Worm (Caenorhabditis elegans): Measurements from ENCODE around the gene F59B10.6.

The F59B10.6 gene

ce11 chrII:10543457-10544137 lies 19.3 kb upstream of the F59B10.6 start (continued):
- TF ChIP-seq gei-17 (GFP tag; optimal IDR thresholded peaks at IDR 0.05) = no peak
- TF ChIP-seq hlh-26 (GFP tag; conservative IDR thresholded peaks at IDR 0.05) = 0 out of 2 replicates have a peak, but pooled peaks have one; percentile 58
- no peak for TF ChIP-seq Y67H2A.10 (GFP tag; conservative IDR thresholded peaks at IDR 0.05)
- no peak for TF ChIP-seq F10E7.11 (tag; optimal IDR thresholded peaks at IDR 0.05)
- 0 out of 2 replicates have a peak, but pooled peaks have one; percentile 11 for TF ChIP-seq Y56A3A.18 (GFP tag; IDR thresholded peaks at IDR 0.05)
- no peak for TF ChIP-seq F22D6.2 (tag; optimal IDR thresholded peaks at IDR 0.05)
- TF ChIP-seq rcor-1 (GFP tag; IDR thresholded peaks at IDR 0.05) = 0 out of 2 replicates have a peak, but pooled peaks have one; percentile 19
- peak; percentile 40; the same call in 1 of the 2 replicates for TF ChIP-seq ztf-28 (GFP tag; IDR thresholded peaks at IDR 0.05)
- no peak; the same call in none of the 2 replicates for TF ChIP-seq lin-26 (GFP tag; IDR thresholded peaks at IDR 0.05)
- no peak for TF ChIP-seq ztf-18 (tag; optimal IDR thresholded peaks at IDR 0.05)
- peak; percentile 60 for TF ChIP-seq F52B5.7 (tag; optimal IDR thresholded peaks at IDR 0.05)
- TF ChIP-seq ama-1 (optimal IDR thresholded peaks at IDR 0.05) = peak; percentile 44
- TF ChIP-seq ama-1 (GFP tag; optimal IDR thresholded peaks at IDR 0.05) = no peak
- TF ChIP-seq dpff-1 (tag; optimal IDR thresholded peaks at IDR 0.05) = no peak
- no peak for TF ChIP-seq nfyb-1 (GFP tag; IDR thresholded peaks at IDR 0.05)
- no peak for TF ChIP-seq mcd-1 (GFP tag; IDR thresholded peaks at IDR 0.05)
- TF ChIP-seq lsl-1 (GFP tag; optimal IDR thresholded peaks at IDR 0.05) = peak; percentile 18
- TF ChIP-seq B0261.1 (tag; optimal IDR thresholded peaks at IDR 0.05) = no peak
- no peak for TF ChIP-seq C06A6.2 (GFP tag; conservative IDR thresholded peaks at IDR 0.05)
- no peak for TF ChIP-seq nhr-80 (tag; optimal IDR thresholded peaks at IDR 0.05)
- TF ChIP-seq lir-1 (GFP tag; conservative IDR thresholded peaks at IDR 0.05) = no peak
- TF ChIP-seq snpc-1.1 (tag; optimal IDR thresholded peaks at IDR 0.05; ENCODE audit: insufficient read depth) = no peak
- TF ChIP-seq ZK185.1 (tag; optimal IDR thresholded peaks at IDR 0.05; ENCODE audit: poor library complexity, severe bottlenecking) = peak; percentile 36
- TF ChIP-seq ztf-26 (tag; optimal IDR thresholded peaks at IDR 0.05) = peak; percentile 39
- no peak for TF ChIP-seq dpl-1 (GFP tag; optimal IDR thresholded peaks at IDR 0.05)
- TF ChIP-seq madf-6 (GFP tag; IDR thresholded peaks at IDR 0.05) = peak; percentile 27; the same call in 1 of the 2 replicates
- no peak for TF ChIP-seq nfya-1 (tag; optimal IDR thresholded peaks at IDR 0.05; ENCODE audit: borderline replicate concordance, insufficient read depth)
- TF ChIP-seq ztf-25 (GFP tag; IDR thresholded peaks at IDR 0.05) = peak; percentile 27; the same call in 1 of the 2 replicates
- 0 out of 2 replicates have a peak, but pooled peaks have one; percentile 4 for TF ChIP-seq aptf-3 (GFP tag; IDR thresholded peaks at IDR 0.05)
- no peak for TF ChIP-seq T26A5.8 (tag; optimal IDR thresholded peaks at IDR 0.05)
- TF ChIP-seq F23B12.7 (tag; optimal IDR thresholded peaks at IDR 0.05; ENCODE audit: insufficient read depth) = no peak
- no peak for TF ChIP-seq xnd-1 (tag; optimal IDR thresholded peaks at IDR 0.05)
- TF ChIP-seq rec-8 (tag; optimal IDR thresholded peaks at IDR 0.05) = no peak

ce11 chrII:10542654-10543456 lies 18.6 kb upstream of the F59B10.6 start:
- no peak for TF ChIP-seq repo-1 (tag; optimal IDR thresholded peaks at IDR 0.05)
- TF ChIP-seq rec-8 (tag; optimal IDR thresholded peaks at IDR 0.05) = no peak
- no peak for TF ChIP-seq dpl-1 (GFP tag; optimal IDR thresholded peaks at IDR 0.05)
- TF ChIP-seq sea-2 (GFP tag; IDR thresholded peaks at IDR 0.05) = peak; percentile 72; the same call in 1 of the 2 replicates
- peak; percentile 33; the same call in 1 of the 2 replicates for TF ChIP-seq pbrm-1 (GFP tag; IDR thresholded peaks at IDR 0.05)
- peak; percentile 13; the same call in 1 of the 2 replicates for TF ChIP-seq dox-1 (GFP tag; IDR thresholded peaks at IDR 0.05)
- no peak for TF ChIP-seq zfh-2 (GFP tag; conservative IDR thresholded peaks at IDR 0.05)
- peak; percentile 12; the same call in 1 of the 2 replicates for TF ChIP-seq Y56A3A.18 (GFP tag; IDR thresholded peaks at IDR 0.05)
- TF ChIP-seq F37B4.10 (GFP tag; IDR thresholded peaks at IDR 0.05) = no peak
- TF ChIP-seq egl-18 (GFP tag; IDR thresholded peaks at IDR 0.05) = no peak
- no peak for TF ChIP-seq bed-1 (GFP tag; IDR thresholded peaks at IDR 0.05)
- no peak for TF ChIP-seq ztf-26 (tag; optimal IDR thresholded peaks at IDR 0.05)
- TF ChIP-seq nhr-120 (GFP tag; IDR thresholded peaks at IDR 0.05) = no peak
- TF ChIP-seq ama-1 (optimal IDR thresholded peaks at IDR 0.05) = peak; percentile 93
- TF ChIP-seq ama-1 (GFP tag; optimal IDR thresholded peaks at IDR 0.05) = no peak
- no peak for TF ChIP-seq unc-62 (GFP tag; optimal IDR thresholded peaks at IDR 0.05)
- TF ChIP-seq aptf-2 (GFP tag; conservative IDR thresholded peaks at IDR 0.05) = 0 out of 2 replicates have a peak, but pooled peaks have one; percentile 49
- TF ChIP-seq tbp1 (GFP tag; optimal IDR thresholded peaks at IDR 0.05) = no peak

Measured in whole organism, young adult.